Fruit fly (Drosophila melanogaster) whole organism, embryonic: ENCODE measurements around the gene Bmcp.

Experiments
- Aef1 ChIP-seq: fragments of 200-800 bp; sonication (Bioruptor generic); IDR thresholded peaks from 3 replicates; pipeline ENCODE4 v1.3.6; 2022; ENCODE audit warnings: missing biosample characterization, missing genetic modification characterization
- CG10209 ChIP-seq: fragments of 200-800 bp; sonication (Bioruptor generic); optimal IDR thresholded peaks from 3 replicates; lab custom pipeline; 2017; ENCODE audit warnings: missing biosample characterization, mild to moderate bottlenecking, missing genetic modification characterization, missing genetic modification reagents
- CG10267 ChIP-seq: fragments of 200-800 bp; sonication (Bioruptor generic); optimal IDR thresholded peaks from 2 replicates; lab custom pipeline; 2018; ENCODE audit warnings: missing biosample characterization, mild to moderate bottlenecking, missing genetic modification characterization, moderate library complexity
- CG10979 ChIP-seq: fragments of 200-800 bp; sonication (Bioruptor generic); optimal IDR thresholded peaks from 2 replicates; lab custom pipeline; 2018; ENCODE audit warnings: missing biosample characterization, mild to moderate bottlenecking, missing genetic modification characterization, moderate library complexity
- CG12219 ChIP-seq: fragments of 200-800 bp; sonication (Bioruptor generic); optimal IDR thresholded peaks from 3 replicates; lab custom pipeline; 2018; ENCODE audit warnings: missing biosample characterization, mild to moderate bottlenecking, missing genetic modification characterization
- CG12659 ChIP-seq: fragments of 200-800 bp; sonication (Bioruptor generic); optimal IDR thresholded peaks from 3 replicates; lab custom pipeline; 2017; ENCODE audit warnings: mild to moderate bottlenecking, missing biosample characterization, missing genetic modification reagents, missing genetic modification characterization
- CG12744 ChIP-seq: fragments of 200-800 bp; sonication (Bioruptor generic); optimal IDR thresholded peaks from 2 replicates; lab custom pipeline; 2016; ENCODE audit warnings: missing biosample characterization, missing genetic modification characterization
- CG14050 ChIP-seq: fragments of 200-800 bp; sonication (Bioruptor generic); IDR thresholded peaks from 3 replicates; pipeline ENCODE4 v1.3.6; 2022; ENCODE audit warnings: missing biosample characterization, missing genetic modification characterization
- CG15011 ChIP-seq: fragments of 200-800 bp; sonication (Bioruptor generic); optimal IDR thresholded peaks from 3 replicates; lab custom pipeline; 2018; ENCODE audit warnings: missing biosample characterization, mild to moderate bottlenecking, missing genetic modification characterization
- CG16779 ChIP-seq: fragments of 200-800 bp; sonication (Bioruptor generic); IDR thresholded peaks from 2 replicates; pipeline ENCODE4 v1.3.6; 2022; ENCODE audit warnings: missing biosample characterization, missing genetic modification characterization
- CG18262 ChIP-seq: fragments of 200-800 bp; optimal IDR thresholded peaks from 3 replicates; lab custom pipeline; 2019; ENCODE audit warnings: missing biosample characterization, mild to moderate bottlenecking, missing genetic modification characterization, moderate library complexity
- CG2120 ChIP-seq: fragments of 200-800 bp; sonication (Bioruptor generic); optimal IDR thresholded peaks from 3 replicates; lab custom pipeline; 2016; ENCODE audit warnings: missing biosample characterization, missing genetic modification characterization
- CG30403 ChIP-seq: fragments of 200-800 bp; sonication (Bioruptor generic); optimal IDR thresholded peaks from 3 replicates; lab custom pipeline; 2016; ENCODE audit warnings: missing biosample characterization, missing genetic modification characterization
- CG4820 ChIP-seq: fragments of 200-800 bp; sonication (Bioruptor generic); optimal IDR thresholded peaks from 3 replicates; lab custom pipeline; 2016; ENCODE audit warnings: missing biosample characterization, missing genetic modification characterization
- CG7963 ChIP-seq: fragments of 200-800 bp; sonication (Bioruptor generic); IDR thresholded peaks from 3 replicates; pipeline ENCODE4 v1.3.6; 2022; ENCODE audit warnings: missing biosample characterization, missing genetic modification characterization; ENCODE audit not compliant: partially characterized antibody
- CoRest ChIP-seq: fragments of 200-800 bp; sonication (Bioruptor generic); optimal IDR thresholded peaks from 3 replicates; lab custom pipeline; 2018; ENCODE audit warnings: missing biosample characterization, mild to moderate bottlenecking, missing genetic modification characterization, moderate library complexity
- Dll ChIP-seq: fragments of 200-800 bp; sonication (Bioruptor generic); IDR thresholded peaks from 4 replicates; pipeline ENCODE4 v1.3.6; 2022; ENCODE audit warnings: missing biosample characterization, missing genetic modification characterization; ENCODE audit not compliant: partially characterized antibody
- Dp ChIP-seq: fragments of 200-800 bp; sonication (Bioruptor generic); optimal IDR thresholded peaks from 2 replicates; lab custom pipeline; 2018; ENCODE audit warnings: missing biosample characterization, mild to moderate bottlenecking, missing genetic modification characterization, moderate library complexity
- E2f1 ChIP-seq: fragments of 200-800 bp; sonication (Bioruptor generic); IDR thresholded peaks from 2 replicates; pipeline ENCODE4 v1.3.6; 2022; ENCODE audit warnings: missing biosample characterization, missing genetic modification characterization
- E2f2 ChIP-seq: fragments of 200-800 bp; sonication (Bioruptor generic); IDR thresholded peaks from 2 replicates; pipeline ENCODE4 v1.3.6; 2022; ENCODE audit warnings: missing biosample characterization, missing genetic modification characterization
- HLH3B ChIP-seq: fragments of 200-800 bp; sonication (Bioruptor generic); IDR thresholded peaks from 2 replicates; pipeline ENCODE4 v1.3.6; 2022; ENCODE audit warnings: missing biosample characterization, missing genetic modification characterization
- HLH54F ChIP-seq: fragments of 200-800 bp; sonication (Bioruptor generic); optimal IDR thresholded peaks from 3 replicates; lab custom pipeline; 2016; ENCODE audit warnings: missing biosample characterization, missing genetic modification characterization
- Meics ChIP-seq: fragments of 200-800 bp; sonication (Bioruptor generic); optimal IDR thresholded peaks from 2 replicates; lab custom pipeline; 2017; ENCODE audit warnings: missing biosample characterization, mild to moderate bottlenecking, missing genetic modification characterization
- NfI ChIP-seq: fragments of 200-800 bp; sonication (Bioruptor generic); optimal IDR thresholded peaks from 3 replicates; lab custom pipeline; 2018; ENCODE audit warnings: missing biosample characterization, mild to moderate bottlenecking, missing genetic modification characterization, moderate library complexity
- Ptx1 ChIP-seq: fragments of 200-800 bp; sonication (Bioruptor generic); IDR thresholded peaks from 2 replicates; pipeline ENCODE4 v1.3.6; 2022; ENCODE audit warnings: missing biosample characterization, missing genetic modification characterization
- Sry-β ChIP-seq: fragments of 200-800 bp; sonication (Bioruptor generic); optimal IDR thresholded peaks from 2 replicates; lab custom pipeline; 2018; ENCODE audit warnings: missing biosample characterization, mild to moderate bottlenecking, missing genetic modification characterization, moderate library complexity
- ara ChIP-seq: fragments of 200-800 bp; sonication (Bioruptor generic); IDR thresholded peaks from 2 replicates; pipeline ENCODE4 v1.3.6; 2022; ENCODE audit warnings: missing biosample characterization, missing genetic modification characterization
- br ChIP-seq: fragments of >200 bp; optimal IDR thresholded peaks from 2 replicates; lab custom pipeline; 2017
- cad ChIP-seq: fragments of >200 bp; optimal IDR thresholded peaks from 2 replicates; lab custom pipeline; 2017; ENCODE audit warnings: missing biosample characterization, missing genetic modification characterization
- cato ChIP-seq: fragments of 200-800 bp; sonication (Bioruptor generic); optimal IDR thresholded peaks from 2 replicates; lab custom pipeline; 2016; ENCODE audit warnings: missing biosample characterization, missing genetic modification characterization, borderline replicate concordance
- corto ChIP-seq: fragments of 200-800 bp; sonication (Bioruptor generic); optimal IDR thresholded peaks from 2 replicates; lab custom pipeline; 2016; ENCODE audit warnings: missing biosample characterization, mild to moderate bottlenecking, missing genetic modification characterization, moderate library complexity
- crol ChIP-seq: fragments of 200-800 bp; sonication (Bioruptor generic); IDR thresholded peaks from 2 replicates; pipeline ENCODE4 v1.3.6; 2022; ENCODE audit warnings: missing biosample characterization, missing genetic modification characterization
- fd102C ChIP-seq: fragments of 200-800 bp; sonication (Bioruptor generic); optimal IDR thresholded peaks from 2 replicates; lab custom pipeline; 2018; ENCODE audit warnings: missing biosample characterization, mild to moderate bottlenecking, missing genetic modification characterization, moderate library complexity
- ftz-f1 ChIP-seq: fragments of 200-800 bp; sonication (Bioruptor generic); optimal IDR thresholded peaks from 2 replicates; lab custom pipeline; 2016; ENCODE audit warnings: missing biosample characterization, missing genetic modification characterization
- hb ChIP-seq: fragments of 200-800 bp; sonication (Bioruptor generic); IDR thresholded peaks from 3 replicates; pipeline ENCODE4 v1.3.6; 2022; ENCODE audit warnings: missing biosample characterization, missing genetic modification characterization; ENCODE audit not compliant: partially characterized antibody
- hkb ChIP-seq, 2 experiments: fragments of 200-800 bp in 1 of 2; fragments of >200 bp in 1 of 2; sonication (Bioruptor generic) in 1 of 2; IDR thresholded peaks in 1 of 2; optimal IDR thresholded peaks in 1 of 2; 2 replicates each; pipeline versions ENCODE4 v1.3.6 to Lab custom; 2017 to 2022; ENCODE audit warnings: missing biosample characterization in 1 of 2, missing genetic modification characterization in 1 of 2
- insv ChIP-seq, 2 experiments: fragments of 200-800 bp; sonication (Bioruptor generic); optimal IDR thresholded peaks; 3 replicates each; lab custom pipeline; 2016 to 2018; ENCODE audit warnings: missing biosample characterization in 2 of 2, missing genetic modification characterization in 2 of 2
- knrl ChIP-seq: fragments of 200-800 bp; sonication (Bioruptor generic); IDR thresholded peaks from 3 replicates; pipeline ENCODE4 v1.3.6; 2022; ENCODE audit warnings: missing biosample characterization, missing genetic modification characterization; ENCODE audit not compliant: partially characterized antibody
- lab ChIP-seq: fragments of 200-800 bp; sonication (Bioruptor generic); optimal IDR thresholded peaks from 3 replicates; lab custom pipeline; 2017; ENCODE audit warnings: missing biosample characterization, missing genetic modification characterization, mild to moderate bottlenecking, moderate library complexity, missing genetic modification reagents
- luna ChIP-seq: fragments of 200-800 bp; sonication (Bioruptor generic); optimal IDR thresholded peaks from 2 replicates; lab custom pipeline; 2016; ENCODE audit warnings: missing biosample characterization, missing genetic modification characterization
- pnt ChIP-seq: fragments of 200-800 bp; sonication (Bioruptor generic); optimal IDR thresholded peaks from 3 replicates; lab custom pipeline; 2016; ENCODE audit warnings: missing biosample characterization, missing genetic modification characterization
- sc ChIP-seq, 3 experiments: fragments of >200 bp in 2 of 3; fragments of 200-800 bp in 1 of 3; sonication (Bioruptor generic) in 1 of 3; optimal IDR thresholded peaks; 2 replicates in 2 of 3; 3 replicates in 1 of 3; lab custom pipeline; 2017; ENCODE audit warnings: mild to moderate bottlenecking in 1 of 3, missing biosample characterization in 1 of 3, missing genetic modification characterization in 1 of 3, missing genetic modification reagents in 1 of 3
- schlank ChIP-seq: fragments of 200-800 bp; sonication (Bioruptor generic); optimal IDR thresholded peaks from 2 replicates; lab custom pipeline; 2018; ENCODE audit warnings: missing biosample characterization, mild to moderate bottlenecking, missing genetic modification characterization
- so ChIP-seq: fragments of 200-800 bp; sonication (Bioruptor generic); IDR thresholded peaks from 3 replicates; pipeline ENCODE4 v1.3.6; 2022; ENCODE audit warnings: missing biosample characterization, missing genetic modification characterization
- stwl ChIP-seq: fragments of 200-800 bp; sonication (Bioruptor generic); optimal IDR thresholded peaks from 3 replicates; lab custom pipeline; 2018; ENCODE audit warnings: missing biosample characterization, mild to moderate bottlenecking, missing genetic modification characterization, moderate library complexity
- tin ChIP-seq: fragments of 200-800 bp; sonication (Bioruptor generic); optimal IDR thresholded peaks from 3 replicates; lab custom pipeline; 2016; ENCODE audit warnings: missing biosample characterization, missing genetic modification characterization
- tll ChIP-seq, 2 experiments: fragments of 200-800 bp in 1 of 2; fragments of >200 bp in 1 of 2; sonication (Bioruptor generic) in 1 of 2; optimal IDR thresholded peaks; 2 replicates each; lab custom pipeline; 2017 to 2019; ENCODE audit warnings: missing biosample characterization in 2 of 2, missing genetic modification characterization in 2 of 2, mild to moderate bottlenecking in 1 of 2, moderate library complexity in 1 of 2
- ttk ChIP-seq: fragments of 200-800 bp; sonication (Bioruptor generic); IDR thresholded peaks from 2 replicates; pipeline ENCODE4 v2.1.2; 2022; ENCODE audit warnings: missing biosample characterization, missing genetic modification characterization
- vnd ChIP-seq: fragments of 200-800 bp; sonication (Bioruptor generic); IDR thresholded peaks from 3 replicates; pipeline ENCODE4 v1.3.6; 2022; ENCODE audit warnings: missing biosample characterization, missing genetic modification characterization; ENCODE audit not compliant: partially characterized antibody

The Bmcp gene

DNA sequence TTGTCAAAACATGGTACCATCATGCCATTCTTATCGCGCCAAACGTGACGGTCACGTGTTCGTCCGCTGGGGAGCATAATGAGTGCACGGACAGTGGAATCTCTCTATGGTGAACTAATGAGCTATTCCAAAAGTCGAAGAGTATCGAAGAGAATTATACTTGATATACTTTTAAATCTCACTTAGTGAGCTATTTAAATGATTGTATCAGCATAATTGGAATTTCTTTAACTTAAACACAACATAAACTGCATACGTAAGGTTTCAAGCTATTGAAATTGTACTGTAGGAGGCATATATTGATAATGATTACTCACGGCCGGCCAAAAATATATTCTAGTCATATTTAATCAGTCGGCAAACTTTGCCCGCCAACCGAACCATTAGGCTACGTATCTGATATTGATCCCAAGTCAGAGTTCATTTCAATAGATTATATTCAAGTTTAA, 788 bp downstream of the Bmcp start (continued):
- TF ChIP-seq CoRest (tag; lab: Kevin White, UChicago) (peak; percentile 17), ttk (GFP tag; lab: Robert Waterston, UW) (0 out of 2 replicates have a peak, but pooled peaks have one; percentile 16), so (no peak), br (lab: Kevin White, UChicago) (no peak), E2f1 (GFP tag; lab: Robert Waterston, UW) (no peak), CG12219 (no peak), tin (GFP tag; lab: Kevin White, UChicago) (no peak), pnt (GFP tag; lab: Kevin White, UChicago) (no peak), CG10267 (tag; lab: Kevin White, UChicago) (no peak), HLH54F (GFP tag; lab: Kevin White, UChicago) (peak; percentile 4), HLH3B (GFP tag; lab: Robert Waterston, UW) (no peak), luna (GFP tag; lab: Kevin White, UChicago) (peak; percentile 9), insv (GFP tag; optimal IDR thresholded peaks at IDR 0.05; lab: Kevin White, UChicago) (no peak), Ptx1 (peak; percentile 58), Aef1 (GFP tag; lab: Robert Waterston, UW) (peak; percentile 26; the same call in 1 of the 3 replicates), Meics (no peak), vnd (no peak), tll (GFP tag; optimal IDR thresholded peaks at IDR 0.05; lab: Kevin White, UChicago) (no peak), CG30403 (peak; percentile 12), Sry-β (GFP tag; lab: Kevin White, UChicago) (no peak), ara (GFP tag; lab: Robert Waterston, UW) (no peak), Dll (no peak), hkb (optimal IDR thresholded peaks at IDR 0.05; lab: Kevin White, UChicago) (no peak), hkb (GFP tag; IDR thresholded peaks at IDR 0.05; lab: Robert Waterston, UW) (0 out of 2 replicates have a peak, but pooled peaks have one; percentile 26), CG10979 (tag; lab: Kevin White, UChicago) (no peak), CG12744 (GFP tag; lab: Kevin White, UChicago) (no peak), stwl (no peak), CG16779 (GFP tag; lab: Robert Waterston, UW) (no peak), NfI (GFP tag; lab: Kevin White, UChicago) (peak; percentile 9), schlank (tag; lab: Kevin White, UChicago) (no peak), CG14050 (GFP tag; lab: Robert Waterston, UW) (peak; percentile 25; the same call in 1 of the 3 replicates), corto (no peak), knrl (no peak), CG10209 (GFP tag; lab: Kevin White, UChicago) (peak; percentile 5), cato (GFP tag; lab: Kevin White, UChicago) (no peak), E2f2 (GFP tag; lab: Robert Waterston, UW) (no peak), cad (GFP tag; lab: Kevin White, UChicago) (no peak), CG2120 (GFP tag; lab: Kevin White, UChicago) (peak; percentile 54), CG18262 (no peak), CG7963 (GFP tag; lab: Robert Waterston, UW) (no peak), Dp (GFP tag; lab: Kevin White, UChicago) (no peak), hb (GFP tag; lab: Robert Waterston, UW) (no peak), lab (GFP tag; lab: Kevin White, UChicago) (peak; percentile 55), crol (GFP tag; lab: Robert Waterston, UW) (no peak), sc (optimal IDR thresholded peaks at IDR 0.05; lab: Kevin White, UChicago) (no peak), sc (GFP tag; optimal IDR thresholded peaks at IDR 0.05; lab: Kevin White, UChicago) (no peak), CG15011 (GFP tag; lab: Kevin White, UChicago) (no peak), fd102C (GFP tag; lab: Kevin White, UChicago) (no peak), CG12659 (no peak), CG4820 (GFP tag; lab: Kevin White, UChicago) (no peak), ftz-f1 (GFP tag; lab: Kevin White, UChicago) (no peak)
